Fruit fly (Drosophila melanogaster): ENCODE measurements around the gene Cph.
A peak's percentile ranks its signal among the peaks of the same experiment; 100 is the strongest.

Cph gene

DNA sequence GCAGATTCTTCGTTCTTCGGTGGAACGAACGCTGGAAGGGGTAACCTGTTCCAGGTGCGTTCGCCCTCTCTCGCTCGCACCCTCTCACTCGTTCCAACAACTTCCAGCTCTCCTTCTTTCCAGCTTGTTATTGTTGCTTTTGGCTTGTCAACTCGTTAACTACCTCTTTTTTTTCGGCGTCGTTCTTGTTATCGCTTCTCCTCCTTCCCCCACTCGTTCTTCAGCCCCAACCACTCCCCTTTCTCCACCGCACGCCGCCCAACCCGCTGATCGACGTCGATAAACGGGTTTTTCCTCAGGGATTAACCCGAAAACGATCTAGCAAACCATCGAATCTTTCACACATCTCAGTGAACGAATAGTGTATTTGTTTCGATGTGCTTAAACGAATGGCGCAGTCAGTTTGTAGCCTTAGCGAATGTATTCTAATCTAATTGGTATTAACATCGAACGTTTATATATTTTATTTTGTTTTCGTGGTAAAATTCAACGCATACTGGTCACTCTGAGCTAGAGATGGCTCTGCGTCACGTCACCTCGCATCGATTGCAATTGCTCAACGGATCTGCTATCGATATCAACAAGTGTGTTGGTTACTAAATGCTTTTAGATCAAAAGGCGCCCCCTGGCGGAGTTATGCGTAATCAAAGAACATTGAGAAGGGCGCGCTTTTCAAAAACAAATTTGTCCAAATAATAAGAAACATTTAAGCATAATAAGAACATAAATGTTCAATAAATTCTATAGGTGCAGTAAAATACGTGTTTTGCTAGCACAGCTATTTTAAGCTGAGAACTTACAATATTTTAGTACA lies 27.5 kb upstream of the Cph start, which contains the start of gene fz4:
Gene fz4, minus strand, starts transcription at position 529 of the 814 bp plus-strand sequence.
- TF ChIP-seq noc (tag; optimal IDR thresholded peaks at IDR 0.05): peak; percentile 40

DNA sequence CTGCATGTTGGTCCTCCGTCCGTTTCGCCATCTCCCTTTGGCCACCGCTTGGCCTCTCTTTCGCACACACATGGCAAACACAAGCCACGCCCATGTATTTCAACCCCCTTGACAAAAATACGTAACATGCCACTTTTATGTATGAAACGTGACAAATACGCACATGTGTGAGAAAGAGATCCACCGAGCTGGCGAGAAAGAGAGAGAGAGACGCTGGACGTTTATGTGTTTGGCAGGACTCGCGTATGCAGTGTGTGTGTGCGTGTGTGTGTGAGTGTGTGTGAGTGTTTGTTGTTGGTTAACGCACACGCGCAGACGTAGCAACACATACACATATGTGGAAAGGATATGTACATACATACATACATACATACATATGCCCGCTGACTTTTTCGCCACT lies 26.6 kb upstream of the Cph start:
- TF ChIP-seq noc (tag; optimal IDR thresholded peaks at IDR 0.05): no peak

DNA sequence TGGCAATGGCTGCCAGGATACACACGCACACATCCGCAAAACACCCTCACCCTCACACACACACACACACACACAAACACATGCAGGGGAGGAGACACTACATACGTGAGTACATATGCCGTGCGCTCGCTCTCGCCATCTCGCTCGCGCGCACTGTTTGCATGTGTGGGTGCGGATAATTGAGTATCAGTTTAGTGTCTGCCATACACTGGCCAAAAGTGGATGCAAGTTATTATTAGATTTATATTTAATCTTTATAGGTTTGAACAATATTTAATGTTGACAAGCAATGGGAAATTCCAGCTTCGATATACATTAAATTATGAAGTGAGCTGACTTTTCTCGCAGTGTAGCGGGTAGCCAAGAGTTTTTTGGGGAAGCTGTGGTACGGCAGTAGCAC lies 19.8 kb upstream of the Cph start:
- no peak for TF ChIP-seq noc (tag; optimal IDR thresholded peaks at IDR 0.05)

DNA sequence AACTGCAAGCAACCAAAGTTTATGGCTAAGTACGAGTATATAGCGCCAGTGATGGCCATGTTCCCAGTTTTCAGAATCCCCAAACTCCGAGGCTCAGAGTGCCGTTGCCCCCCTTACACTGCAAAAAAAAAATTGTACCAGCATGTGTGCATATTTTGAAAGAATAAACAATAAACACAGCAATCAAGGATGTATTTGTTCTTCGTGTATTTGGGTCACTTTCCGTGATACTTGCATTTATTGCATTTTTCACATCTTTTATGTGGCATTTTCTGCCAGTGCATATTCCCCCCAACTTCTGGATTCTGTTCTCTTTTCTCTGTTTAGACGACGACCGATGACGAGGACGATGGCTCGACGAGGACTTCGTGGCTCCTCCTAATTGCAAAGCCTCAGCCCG lies 17.4 kb upstream of the Cph start:
- no peak for TF ChIP-seq noc (tag; optimal IDR thresholded peaks at IDR 0.05)

DNA sequence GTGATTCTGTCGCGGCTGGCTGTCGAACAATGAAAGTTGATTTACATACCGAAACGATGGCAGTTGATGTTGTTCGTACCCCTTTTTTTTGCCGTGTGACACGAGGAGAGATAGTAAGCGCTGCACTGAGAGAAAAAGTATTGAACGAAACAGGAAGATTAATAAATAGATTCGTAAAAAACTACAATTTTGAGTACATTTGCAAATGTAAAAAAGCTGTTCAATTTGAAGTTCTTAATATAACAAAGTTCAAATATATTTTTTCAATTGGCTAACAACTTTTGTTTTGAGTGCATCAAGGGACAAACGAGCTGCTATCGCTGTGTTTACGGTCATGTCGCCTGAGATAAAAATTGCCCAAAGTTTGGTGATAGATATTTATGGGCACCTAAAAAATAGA lies 15.5 kb upstream of the Cph start:
- TF ChIP-seq noc (tag; optimal IDR thresholded peaks at IDR 0.05): no peak

DNA sequence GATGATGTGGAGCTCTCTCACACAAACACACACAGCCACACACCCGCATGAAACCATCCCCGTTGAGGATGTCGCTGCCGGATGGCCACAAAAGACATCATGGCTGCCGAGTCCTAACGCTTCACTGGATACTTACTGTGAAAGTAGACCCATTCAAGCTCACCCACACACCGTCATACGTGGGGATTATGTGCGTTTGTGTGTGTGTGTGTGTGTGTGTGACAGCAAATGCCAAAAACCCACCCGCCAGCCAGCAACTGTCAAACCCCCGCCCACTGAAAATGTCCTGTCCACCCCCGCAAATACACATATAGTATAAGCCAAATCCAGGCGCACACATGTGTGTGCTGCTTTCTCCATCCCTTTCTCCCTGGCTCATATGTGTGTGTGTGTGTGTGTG lies 13.0 kb upstream of the Cph start:
- TF ChIP-seq noc (tag; optimal IDR thresholded peaks at IDR 0.05): no peak

DNA sequence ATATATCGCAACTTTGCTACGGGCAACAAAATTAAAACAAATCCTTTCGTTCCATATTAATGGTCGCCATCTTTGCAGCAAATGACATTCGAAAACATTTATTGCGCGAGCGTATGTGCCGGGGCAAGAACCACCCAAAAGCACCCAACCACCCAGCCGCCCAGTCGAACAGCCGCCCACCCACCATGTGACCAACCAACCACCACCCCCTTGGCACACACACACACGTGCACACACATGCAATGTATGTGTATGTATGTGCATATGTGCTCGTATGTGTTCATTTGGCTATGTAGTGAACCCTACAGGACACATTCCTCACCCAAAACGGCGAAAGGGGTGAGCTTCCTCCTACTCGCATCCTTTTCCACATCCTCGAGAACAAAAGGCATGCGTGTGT lies 2.4 kb downstream of the Cph start:
- no peak for TF ChIP-seq noc (tag; optimal IDR thresholded peaks at IDR 0.05)

DNA sequence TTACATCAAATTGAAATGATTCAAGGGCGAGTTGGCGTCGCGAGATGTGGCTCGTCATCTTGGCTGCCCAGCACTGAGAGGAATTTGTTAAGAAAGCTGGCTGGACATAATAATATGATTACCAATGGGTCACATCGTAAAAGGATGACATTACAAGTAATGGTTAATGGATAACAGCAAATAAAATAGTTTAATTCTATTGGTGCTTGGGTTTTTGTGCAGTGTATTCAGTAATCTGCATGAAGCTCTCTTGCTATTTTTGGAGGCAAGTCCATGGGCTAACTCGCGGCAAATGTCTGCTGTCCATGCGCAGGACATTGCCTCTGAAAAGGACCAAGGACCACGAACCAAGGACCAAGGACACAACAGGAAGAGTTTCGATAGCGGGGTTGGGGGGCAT lies 4.2 kb downstream of the Cph start:
- no peak for TF ChIP-seq noc (tag; optimal IDR thresholded peaks at IDR 0.05)

DNA sequence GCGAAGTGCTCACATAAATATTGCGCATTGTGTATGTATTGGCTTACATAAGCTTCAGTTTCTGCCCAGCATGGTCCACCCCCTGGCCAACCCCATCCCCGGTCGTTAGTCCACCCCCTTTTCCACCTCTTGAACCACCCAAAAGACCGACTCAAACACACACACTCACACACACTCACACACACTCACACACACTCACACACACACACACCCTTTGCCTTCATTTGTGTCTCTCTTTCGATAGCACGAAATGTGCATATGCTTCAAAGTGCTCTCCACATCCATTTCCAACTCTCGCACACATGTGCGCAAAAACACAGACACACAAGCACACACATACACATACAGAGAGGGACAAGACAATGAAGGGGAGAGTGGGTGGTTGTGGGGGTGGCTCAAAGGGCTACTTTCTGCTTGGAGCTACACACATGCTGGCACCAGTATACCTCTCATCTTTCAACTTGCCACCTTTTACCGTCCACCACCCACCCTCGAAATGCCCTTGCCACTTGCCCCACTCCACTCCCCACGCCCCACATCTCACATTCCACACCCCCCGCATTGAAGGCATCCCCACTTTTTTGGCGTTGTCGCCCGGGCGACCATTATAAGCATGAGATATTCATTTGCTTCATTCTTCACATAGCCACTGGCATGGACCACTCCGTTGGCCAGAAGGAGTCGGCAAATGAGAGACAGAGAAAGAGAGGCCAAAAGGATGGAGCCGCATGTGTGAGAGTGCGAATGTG lies 13.9 kb downstream of the Cph start:
- TF ChIP-seq noc (tag; optimal IDR thresholded peaks at IDR 0.05): no peak

DNA sequence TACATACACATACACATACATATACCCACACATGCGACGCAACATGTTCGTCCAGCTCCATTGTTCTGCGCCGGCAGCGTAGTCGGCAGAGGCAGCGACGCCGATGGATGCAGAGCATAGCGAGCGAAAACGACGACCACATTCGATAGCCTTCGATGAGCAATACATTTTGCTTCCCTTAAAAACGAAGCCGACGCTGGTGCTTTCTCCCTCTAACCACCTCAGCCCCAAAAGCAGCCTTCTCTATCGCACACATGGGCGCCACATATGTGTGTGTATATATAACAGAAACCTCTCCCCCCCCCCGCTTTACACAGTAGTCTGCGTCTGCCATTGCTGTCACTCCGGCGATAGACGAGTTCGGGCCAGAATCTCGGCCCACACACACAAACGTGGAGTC lies 15.3 kb downstream of the Cph start:
- TF ChIP-seq noc (tag; optimal IDR thresholded peaks at IDR 0.05): no peak

DNA sequence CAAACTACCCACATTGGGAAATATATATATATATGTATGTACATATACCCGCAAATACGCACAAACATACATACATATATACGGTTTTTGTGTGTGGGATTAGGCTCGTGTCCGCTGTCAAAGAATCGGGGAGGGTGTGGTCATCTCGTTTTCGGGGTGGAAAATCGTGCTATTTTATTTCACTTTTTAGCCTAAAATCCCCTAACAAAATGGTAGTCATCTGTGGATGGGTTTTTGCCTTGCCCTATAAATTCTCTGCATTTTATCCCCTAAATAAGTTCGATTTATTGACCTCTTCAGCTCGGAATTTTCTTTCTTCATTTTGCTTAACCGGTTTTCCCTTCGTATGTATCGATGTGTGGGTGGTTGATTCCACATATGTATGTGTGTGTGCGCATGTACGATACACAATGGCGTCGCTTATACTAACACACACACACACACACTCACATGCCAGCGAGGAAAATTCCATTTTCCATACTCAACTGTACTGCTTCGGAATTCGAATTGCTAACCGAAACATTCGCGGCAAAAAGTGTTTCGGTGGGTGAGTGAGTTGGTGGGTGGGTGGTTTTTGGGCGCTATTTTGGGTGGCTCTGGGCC lies 21.8 kb downstream of the Cph start:
- TF ChIP-seq noc (tag; optimal IDR thresholded peaks at IDR 0.05): no peak

DNA sequence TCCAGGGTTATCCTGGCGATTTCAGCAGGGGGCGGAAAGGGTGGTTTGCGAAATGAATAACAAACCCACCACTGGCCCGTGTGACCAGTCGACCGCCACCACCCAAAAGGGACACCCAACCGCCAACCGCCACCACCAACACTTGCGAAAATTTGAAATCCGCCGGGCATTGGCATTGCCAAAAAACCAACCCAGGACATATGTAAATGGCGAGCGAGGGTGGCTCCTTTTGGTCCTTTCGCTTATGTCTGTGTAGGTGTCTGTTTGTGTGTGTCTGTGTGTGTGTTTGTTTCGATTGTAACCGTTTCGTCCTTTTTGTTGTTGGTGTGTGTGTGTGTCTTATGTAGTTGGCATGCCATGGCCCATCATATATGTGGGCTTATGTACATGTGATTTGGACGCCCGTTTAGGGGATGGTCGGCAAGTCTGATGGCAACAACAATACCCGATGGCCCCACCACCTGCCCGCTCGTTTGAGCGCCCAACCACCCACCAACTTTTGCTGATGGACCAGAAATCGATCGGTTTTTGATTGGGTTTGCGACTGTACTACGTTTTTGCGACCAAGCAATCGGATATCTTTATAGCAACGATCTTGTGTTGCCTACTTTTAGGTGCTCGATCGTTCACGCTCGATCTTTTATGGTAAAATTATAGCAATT lies 24.4 kb downstream of the Cph start:
- TF ChIP-seq noc (tag; optimal IDR thresholded peaks at IDR 0.05): no peak

DNA sequence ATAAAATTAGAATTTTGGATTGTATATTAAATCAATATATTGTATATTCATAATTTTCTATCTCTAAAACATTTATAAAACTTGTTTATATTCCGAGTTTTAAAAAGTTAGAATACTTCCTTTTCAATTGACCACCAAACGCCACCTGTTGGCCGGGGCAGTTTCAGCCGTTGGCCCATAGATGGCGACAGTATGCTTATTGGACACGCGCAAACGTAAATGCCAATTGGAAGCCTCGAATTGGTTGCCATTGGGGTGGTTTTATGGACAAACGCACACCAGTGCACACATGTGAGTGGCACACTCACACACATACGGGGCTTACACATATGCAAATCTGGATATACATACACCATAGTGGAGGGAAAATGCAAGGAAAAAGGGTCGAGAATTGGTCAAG lies 25.0 kb downstream of the Cph start:
- no peak for TF ChIP-seq noc (tag; optimal IDR thresholded peaks at IDR 0.05)

DNA sequence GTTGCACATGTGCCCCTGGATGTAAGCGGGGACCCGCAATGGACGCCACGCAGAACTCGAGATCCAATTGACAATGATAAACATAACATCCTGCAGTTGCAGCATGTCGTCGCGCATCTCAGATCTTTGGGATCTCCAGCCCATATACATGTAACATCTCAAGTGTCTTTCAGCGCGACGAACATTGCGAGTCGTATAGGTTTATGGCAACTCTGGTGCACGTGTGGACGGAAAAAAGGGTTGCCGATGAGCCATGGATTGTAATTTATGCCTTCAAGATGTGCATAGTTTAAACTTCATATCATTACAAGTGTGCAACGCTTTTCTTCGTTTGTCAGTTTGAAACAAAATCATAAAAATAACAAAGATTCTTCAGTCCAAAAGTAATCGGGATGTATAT lies 26.0 kb downstream of the Cph start:
- no peak for TF ChIP-seq noc (tag; optimal IDR thresholded peaks at IDR 0.05)

DNA sequence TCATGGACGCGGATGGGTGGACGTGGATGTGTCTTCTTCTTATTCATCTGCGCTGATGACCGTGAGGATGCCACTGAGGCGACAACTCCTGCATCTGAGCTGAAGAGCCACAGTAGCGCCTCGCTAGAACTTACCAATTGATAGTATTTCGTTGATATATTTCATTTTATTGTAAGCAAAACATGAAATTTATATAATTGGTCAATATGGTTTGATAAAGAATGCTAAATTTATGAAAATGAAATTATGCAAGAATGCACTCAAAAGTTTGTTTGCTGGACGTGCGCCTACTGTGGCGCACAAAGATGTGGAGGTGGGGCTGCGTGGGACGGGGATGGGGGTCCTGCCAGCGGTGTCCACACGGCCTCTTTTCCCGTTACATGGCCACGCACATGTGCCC lies 28.8 kb downstream of the Cph start:
- no peak for TF ChIP-seq noc (tag; optimal IDR thresholded peaks at IDR 0.05)

DNA sequence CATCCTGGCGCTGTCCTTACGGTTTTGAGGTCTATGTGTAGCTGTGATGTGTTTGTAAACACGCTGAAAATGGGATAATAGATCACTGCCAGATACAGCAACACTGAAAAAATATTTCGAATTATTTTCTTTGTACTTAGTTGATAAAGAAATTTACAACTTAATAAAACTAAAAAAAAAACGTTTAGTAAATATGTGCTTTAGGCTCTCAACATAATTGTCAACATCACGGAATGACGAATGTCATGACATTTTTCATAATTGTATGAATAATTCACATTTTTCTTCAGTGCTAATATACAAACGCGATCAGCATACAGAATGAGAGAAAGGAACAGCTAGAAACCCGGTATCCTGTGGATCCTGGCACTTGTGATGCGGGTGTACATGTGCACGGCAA lies 31.9 kb downstream of the Cph start:
- TF ChIP-seq noc (tag; optimal IDR thresholded peaks at IDR 0.05): no peak
